Fruit fly (Drosophila melanogaster): ENCODE measurements around the gene Aven.

dm6 chrX:12621640-12622039 is 7.8 kb downstream of the Aven start:
- TF ChIP-seq OdsH (GFP tag; optimal IDR thresholded peaks at IDR 0.05) (no peak), ey (GFP tag; optimal IDR thresholded peaks at IDR 0.05) (no peak), CrebA (GFP tag; optimal IDR thresholded peaks at IDR 0.05; ENCODE audit: borderline replicate concordance) (no peak), psq (GFP tag; optimal IDR thresholded peaks at IDR 0.05) (no peak), jim (GFP tag; optimal IDR thresholded peaks at IDR 0.05) (no peak), usp (GFP tag; optimal IDR thresholded peaks at IDR 0.05) (no peak), pan (optimal IDR thresholded peaks at IDR 0.05) (no peak), sv (GFP tag; optimal IDR thresholded peaks at IDR 0.05) (no peak), fru (GFP tag; optimal IDR thresholded peaks at IDR 0.05) (no peak), br (GFP tag; optimal IDR thresholded peaks at IDR 0.05) (no peak), Dif (GFP tag; optimal IDR thresholded peaks at IDR 0.05; ENCODE audit: partially characterized antibody) (no peak), foxo (GFP tag; optimal IDR thresholded peaks at IDR 0.05) (no peak), sage (GFP tag; optimal IDR thresholded peaks at IDR 0.05) (no peak), Vsx2 (GFP tag; optimal IDR thresholded peaks at IDR 0.05; ENCODE audit: partially characterized antibody) (no peak)
